Fruit fly (Drosophila melanogaster): ENCODE results near the gene CG5639.
A peak's percentile ranks its signal among the peaks of the same experiment; 100 is the strongest.

DNA sequence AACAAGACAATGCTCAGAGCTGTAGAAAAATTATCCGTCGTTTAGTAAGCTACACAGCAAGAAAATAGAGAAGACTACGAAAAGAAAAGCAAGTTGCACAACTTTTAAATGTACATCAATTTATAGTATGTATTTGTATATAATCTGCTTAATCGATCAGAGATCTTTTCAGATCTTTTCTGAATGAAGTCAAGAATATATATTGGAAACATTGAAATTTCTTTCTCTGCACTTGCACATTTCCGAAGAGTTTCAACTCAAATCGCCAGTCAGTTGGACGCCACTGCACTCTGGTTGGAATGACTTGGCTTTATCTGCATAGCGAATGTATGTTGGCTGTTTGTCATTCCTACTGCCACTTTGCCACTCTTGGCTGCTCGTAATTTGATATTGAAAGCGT is 42.0 kb downstream of the CG5639 start:
- no peak for TF ChIP-seq CG12768 (GFP tag; optimal IDR thresholded peaks at IDR 0.05)
- peak; percentile 10 for TF ChIP-seq toe (GFP tag; optimal IDR thresholded peaks at IDR 0.05)
- TF ChIP-seq CG5204 (GFP tag; optimal IDR thresholded peaks at IDR 0.05): peak; percentile 48
- peak; percentile 57 for TF ChIP-seq CG11617 (GFP tag; optimal IDR thresholded peaks at IDR 0.05)
- no peak for TF ChIP-seq kay (GFP tag; ENCODE audit: borderline replicate concordance)
- TF ChIP-seq ovo (GFP tag; optimal IDR thresholded peaks at IDR 0.05): no peak
- peak; percentile 45 for TF ChIP-seq CG7045 (GFP tag; optimal IDR thresholded peaks at IDR 0.05)
- no peak for TF ChIP-seq Mnt (GFP tag; optimal IDR thresholded peaks at IDR 0.05)
- peak; percentile 73 for TF ChIP-seq CG14711 (tag; optimal IDR thresholded peaks at IDR 0.05)
- no peak for TF ChIP-seq cic (GFP tag; optimal IDR thresholded peaks at IDR 0.05)
- no peak for TF ChIP-seq CG1620 (GFP tag; optimal IDR thresholded peaks at IDR 0.05)
- TF ChIP-seq pad (GFP tag; optimal IDR thresholded peaks at IDR 0.05): peak; percentile 32
- TF ChIP-seq Hr96 (GFP tag; optimal IDR thresholded peaks at IDR 0.05): peak; percentile 51
